Fruit fly (Drosophila melanogaster) whole organism: ENCODE measurements around the gene CG45012.

Experiments
- CG8478 ChIP-seq: fragments of >200 bp; optimal IDR thresholded peaks from 2 replicates; lab custom pipeline; 2018; ENCODE audit warnings: inconsistent platforms
- Dll ChIP-seq: fragments of >200 bp; optimal IDR thresholded peaks from 2 replicates; lab custom pipeline; 2017
- EcR ChIP-seq, 2 experiments: fragments of >200 bp; optimal IDR thresholded peaks; 2 replicates each; lab custom pipeline; 2017; ENCODE audit warnings: missing biosample characterization in 2 of 2, missing genetic modification characterization in 2 of 2, missing genetic modification reagents in 2 of 2
- pan ChIP-seq: fragments of >200 bp; optimal IDR thresholded peaks from 2 replicates; lab custom pipeline; 2017
- psq ChIP-seq: fragments of >200 bp; optimal IDR thresholded peaks from 2 replicates; lab custom pipeline; 2017
- usp ChIP-seq: fragments of >200 bp; optimal IDR thresholded peaks from 2 replicates; lab custom pipeline; 2017; ENCODE audit warnings: missing biosample characterization, missing genetic modification characterization, mixed read lengths

CG45012 gene

dm6 chr2L:11839612-11840011 is 5.2 kb downstream of the CG45012 start, which contains the start of gene Sfp33A3:
Gene Sfp33A3 (plus strand): TSS chr2L:11839912.
- TF ChIP-seq EcR (GFP tag; optimal IDR thresholded peaks at IDR 0.05; lab: Kevin White, UChicago) (no peak), CG8478 (lab: Kevin White, UChicago) (no peak), Dll (lab: Kevin White, UChicago) (no peak)

- TF ChIP-seq pan (lab: Kevin White, UChicago) (no peak), usp (GFP tag; lab: Kevin White, UChicago) (no peak), psq (no peak), CG8478 (lab: Kevin White, UChicago) (no peak), Dll (lab: Kevin White, UChicago) (no peak), EcR (GFP tag; optimal IDR thresholded peaks at IDR 0.05; lab: Kevin White, UChicago) (no peak)
Observed at dm6 chr2L:11840391-11840790, 6.0 kb downstream of the CG45012 start, which contains the start of gene CG31704. Gene CG31704 (plus strand): TSS chr2L:11840691.

dm6 chr2L:11841538-11841937 is 7.1 kb downstream of the CG45012 start:
- TF ChIP-seq usp (GFP tag; lab: Kevin White, UChicago) (no peak), pan (lab: Kevin White, UChicago) (no peak), EcR (GFP tag; optimal IDR thresholded peaks at IDR 0.05; lab: Kevin White, UChicago) (no peak)

- TF ChIP-seq CG8478 (lab: Kevin White, UChicago) (no peak), EcR (GFP tag; optimal IDR thresholded peaks at IDR 0.05; lab: Kevin White, UChicago) (no peak), pan (lab: Kevin White, UChicago) (no peak)
Observed at dm6 chr2L:11842291-11843187, 8.1 kb downstream of the CG45012 start, which contains the start of the genes CG44008, CG14933, CG46426 and CG42486. Gene CG44008 (minus strand): TSS chr2L:11842445. Gene CG14933 (plus strand): TSS chr2L:11842828. Gene CG46426 (plus strand): TSS chr2L:11842828. Gene CG42486 (plus strand): TSS chr2L:11843137.

- no peak for TF ChIP-seq usp (GFP tag; lab: Kevin White, UChicago)
- TF ChIP-seq pan (lab: Kevin White, UChicago) = no peak
- no peak for TF ChIP-seq CG8478 (lab: Kevin White, UChicago)
Observed at dm6 chr2L:11844278-11844677, 9.9 kb downstream of the CG45012 start.

- TF ChIP-seq CG8478 (lab: Kevin White, UChicago) (no peak), pan (lab: Kevin White, UChicago) (no peak), usp (GFP tag; lab: Kevin White, UChicago) (no peak), Dll (lab: Kevin White, UChicago) (no peak), psq (no peak), EcR (GFP tag; optimal IDR thresholded peaks at IDR 0.05; lab: Kevin White, UChicago) (no peak)
Observed at dm6 chr2L:11845159-11845788, 10.9 kb downstream of the CG45012 start.

dm6 chr2L:11846926-11847325 is 12.5 kb downstream of the CG45012 start, which contains the start of gene Mal-B1:
Gene Mal-B1 (plus strand): TSS chr2L:11847226.
- TF ChIP-seq CG8478 (lab: Kevin White, UChicago) (no peak), usp (GFP tag; lab: Kevin White, UChicago) (no peak), Dll (lab: Kevin White, UChicago) (no peak), EcR (GFP tag; optimal IDR thresholded peaks at IDR 0.05; lab: Kevin White, UChicago) (no peak), psq (no peak), pan (lab: Kevin White, UChicago) (no peak)

dm6 chr2L:11849658-11850057 is 15.2 kb downstream of the CG45012 start, which contains the start of gene Mal-B2:
Gene Mal-B2 (plus strand): TSS chr2L:11849958.
- TF ChIP-seq pan (lab: Kevin White, UChicago) = no peak

dm6 chr2L:11853130-11853529 is 18.7 kb downstream of the CG45012 start, which contains the start of gene CG42751:
Gene CG42751 (plus strand): TSS chr2L:11853430.
- no peak for TF ChIP-seq EcR (GFP tag; optimal IDR thresholded peaks at IDR 0.05; lab: Kevin White, UChicago)
- TF ChIP-seq pan (lab: Kevin White, UChicago) = no peak
- no peak for TF ChIP-seq usp (GFP tag; lab: Kevin White, UChicago)

- TF ChIP-seq usp (GFP tag; lab: Kevin White, UChicago) (no peak), psq (no peak), pan (lab: Kevin White, UChicago) (peak; percentile 76)
Observed at dm6 chr2L:11870867-11871452, 36.6 kb downstream of the CG45012 start.

- no peak for TF ChIP-seq EcR (GFP tag; optimal IDR thresholded peaks at IDR 0.05; lab: Kevin White, UChicago)
- no peak for TF ChIP-seq CG8478 (lab: Kevin White, UChicago)
- TF ChIP-seq pan (lab: Kevin White, UChicago) = no peak
- TF ChIP-seq psq = no peak
- no peak for TF ChIP-seq usp (GFP tag; lab: Kevin White, UChicago)
- TF ChIP-seq Dll (lab: Kevin White, UChicago) = no peak
Observed at dm6 chr2L:11874232-11874765, 39.9 kb downstream of the CG45012 start.
